Fruit fly (Drosophila melanogaster) whole organism, wandering third instar larva: ENCODE measurements around the gene CG7810.

Experiments used
- Abd-B ChIP-seq: fragments of >200 bp; optimal IDR thresholded peaks from 2 replicates; lab custom pipeline; 2017; ENCODE audit warnings: missing biosample characterization, missing genetic modification characterization
- CG32264 ChIP-seq: fragments of 200-800 bp; sonication (Bioruptor generic); optimal IDR thresholded peaks from 2 replicates; lab custom pipeline; 2016; ENCODE audit warnings: missing biosample characterization, missing genetic modification characterization
- CG9705 ChIP-seq: fragments of 200-800 bp; sonication (Bioruptor generic); optimal IDR thresholded peaks from 2 replicates; lab custom pipeline; 2018; ENCODE audit warnings: missing biosample characterization, mild to moderate bottlenecking, missing genetic modification characterization
- CrebA ChIP-seq: fragments of 200-800 bp; sonication (Bioruptor generic); optimal IDR thresholded peaks from 2 replicates; lab custom pipeline; 2016; ENCODE audit warnings: missing biosample characterization, mild to moderate bottlenecking, missing genetic modification characterization, borderline replicate concordance
- Dfd ChIP-seq: fragments of >200 bp; optimal IDR thresholded peaks from 2 replicates; lab custom pipeline; 2017; ENCODE audit warnings: missing biosample characterization, missing genetic modification characterization
- Dif ChIP-seq: fragments of 200-275, 200-300 bp; sonication (Bioruptor generic); optimal IDR thresholded peaks from 2 replicates; lab custom pipeline; 2018; ENCODE audit warnings: missing biosample characterization, missing genetic modification characterization; ENCODE audit not compliant: partially characterized antibody
- GATAd ChIP-seq: sonication (Bioruptor generic); optimal IDR thresholded peaks from 2 replicates; lab custom pipeline; 2016; ENCODE audit warnings: missing biosample characterization, missing genetic modification characterization
- HLH106 ChIP-seq: fragments of 200-800 bp; optimal IDR thresholded peaks from 3 replicates; lab custom pipeline; 2019; ENCODE audit warnings: missing biosample characterization, mild to moderate bottlenecking, missing genetic modification characterization, moderate library complexity
- Hnf4 ChIP-seq: fragments of 200-800 bp; sonication (Bioruptor generic); optimal IDR thresholded peaks from 2 replicates; lab custom pipeline; 2016; ENCODE audit warnings: missing biosample characterization, mild to moderate bottlenecking, missing genetic modification characterization
- Hr78 ChIP-seq: fragments of >200 bp; optimal IDR thresholded peaks from 2 replicates; lab custom pipeline; 2017; ENCODE audit warnings: missing biosample characterization, missing genetic modification characterization
- Hr83 ChIP-seq: fragments of 200-300 bp; sonication (Bioruptor generic); optimal IDR thresholded peaks from 2 replicates; lab custom pipeline; 2016; ENCODE audit warnings: missing biosample characterization, mild to moderate bottlenecking, missing genetic modification characterization, moderate library complexity; ENCODE audit not compliant: poor library complexity, severe bottlenecking
- Jra ChIP-seq: sonication (Bioruptor generic); optimal IDR thresholded peaks from 2 replicates; lab custom pipeline; 2016; ENCODE audit warnings: missing biosample characterization, missing genetic modification characterization
- Mio ChIP-seq: sonication (Bioruptor generic); optimal IDR thresholded peaks from 2 replicates; lab custom pipeline; 2016; ENCODE audit warnings: missing biosample characterization, missing genetic modification characterization
- Myc ChIP-seq: fragments of >200 bp; optimal IDR thresholded peaks from 2 replicates; lab custom pipeline; 2017
- N ChIP-seq: fragments of >200 bp; optimal IDR thresholded peaks from 2 replicates; lab custom pipeline; 2018; ENCODE audit warnings: missing biosample characterization, missing external identifiers, missing genetic modification characterization
- OdsH ChIP-seq: fragments of 200-800 bp; sonication (Bioruptor generic); optimal IDR thresholded peaks from 2 replicates; lab custom pipeline; 2016; ENCODE audit warnings: missing biosample characterization, mild to moderate bottlenecking, missing genetic modification characterization
- Rel ChIP-seq, 2 experiments: fragments of 200-800 bp; sonication (Bioruptor generic) in 1 of 2; optimal IDR thresholded peaks; 2 replicates in 1 of 2; 3 replicates in 1 of 2; lab custom pipeline; 2016 to 2019; ENCODE audit warnings: mild to moderate bottlenecking in 2 of 2, missing biosample characterization in 2 of 2, missing genetic modification characterization in 2 of 2, moderate library complexity in 1 of 2
- Sp1 ChIP-seq: fragments of 200-800 bp; sonication (Bioruptor generic); optimal IDR thresholded peaks from 3 replicates; lab custom pipeline; 2019; ENCODE audit warnings: missing biosample characterization, mild to moderate bottlenecking, missing genetic modification characterization, moderate library complexity
- Vsx2 ChIP-seq: fragments of 200-300, 225-300 bp; sonication (Bioruptor generic); optimal IDR thresholded peaks from 2 replicates; lab custom pipeline; 2018; ENCODE audit warnings: missing biosample characterization, missing genetic modification characterization; ENCODE audit not compliant: partially characterized antibody
- br ChIP-seq: fragments of 200-800 bp; sonication (Bioruptor generic); optimal IDR thresholded peaks from 2 replicates; lab custom pipeline; 2016; ENCODE audit warnings: missing biosample characterization, missing genetic modification characterization
- brk ChIP-seq: fragments of 200-800 bp; sonication (Bioruptor generic); optimal IDR thresholded peaks from 2 replicates; lab custom pipeline; 2016; ENCODE audit warnings: missing biosample characterization, mild to moderate bottlenecking, missing genetic modification characterization
- dl ChIP-seq, 2 experiments: fragments of 175-275, 200-275 bp in 1 of 2; fragments of 200-275 bp in 1 of 2; sonication (Bioruptor generic); optimal IDR thresholded peaks; lab custom pipeline; 2018; ENCODE audit warnings: mild to moderate bottlenecking in 2 of 2, missing biosample characterization in 2 of 2, missing genetic modification characterization in 2 of 2, moderate library complexity in 2 of 2; ENCODE audit not compliant: partially characterized antibody in 2 of 2, insufficient read depth in 1 of 2
- dmrt93B ChIP-seq: fragments of 200-800 bp; sonication (Bioruptor generic); optimal IDR thresholded peaks from 2 replicates; lab custom pipeline; 2018; ENCODE audit warnings: missing biosample characterization, mild to moderate bottlenecking, missing genetic modification characterization
- dsf ChIP-seq: sonication (Bioruptor generic); optimal IDR thresholded peaks from 2 replicates; lab custom pipeline; 2016; ENCODE audit warnings: missing biosample characterization, missing genetic modification characterization, borderline replicate concordance
- ey ChIP-seq: fragments of 200-800 bp; sonication (Bioruptor generic); optimal IDR thresholded peaks from 2 replicates; lab custom pipeline; 2016; ENCODE audit warnings: missing biosample characterization, missing genetic modification characterization
- foxo ChIP-seq, 2 experiments: fragments of 200-800 bp; sonication (Bioruptor generic); optimal IDR thresholded peaks; 2 replicates in 1 of 2; 3 replicates in 1 of 2; lab custom pipeline; 2016 to 2017; ENCODE audit warnings: missing biosample characterization in 2 of 2, missing genetic modification characterization in 2 of 2
- fru ChIP-seq: fragments of 200-800 bp; sonication (Bioruptor generic); optimal IDR thresholded peaks from 3 replicates; lab custom pipeline; 2016; ENCODE audit warnings: missing biosample characterization, mild to moderate bottlenecking, missing genetic modification characterization
- h ChIP-seq: fragments of 200-800 bp; sonication (Bioruptor generic); optimal IDR thresholded peaks from 3 replicates; lab custom pipeline; 2016; ENCODE audit warnings: missing biosample characterization, mild to moderate bottlenecking, missing genetic modification characterization
- jim ChIP-seq: fragments of 175-275, 200-325 bp; sonication (Bioruptor generic); optimal IDR thresholded peaks from 2 replicates; lab custom pipeline; 2016; ENCODE audit warnings: missing biosample characterization, mild to moderate bottlenecking, missing genetic modification characterization
- lola ChIP-seq: fragments of >200 bp; optimal IDR thresholded peaks from 2 replicates; lab custom pipeline; 2017; ENCODE audit warnings: missing biosample characterization, missing genetic modification characterization
- pan ChIP-seq: fragments of >200 bp; optimal IDR thresholded peaks from 2 replicates; lab custom pipeline; 2017
- psq ChIP-seq: fragments of 200-800 bp; sonication (Bioruptor generic); optimal IDR thresholded peaks from 3 replicates; lab custom pipeline; 2017; ENCODE audit warnings: missing biosample characterization, mild to moderate bottlenecking, missing genetic modification characterization, moderate library complexity
- rgr ChIP-seq: fragments of 200-800 bp; sonication (Bioruptor generic); optimal IDR thresholded peaks from 3 replicates; lab custom pipeline; 2016; ENCODE audit warnings: missing biosample characterization, mild to moderate bottlenecking, missing genetic modification characterization
- sage ChIP-seq: fragments of 200-800 bp; sonication (Bioruptor generic); optimal IDR thresholded peaks from 2 replicates; lab custom pipeline; 2016; ENCODE audit warnings: missing biosample characterization, mild to moderate bottlenecking, missing genetic modification characterization
- sv ChIP-seq: fragments of 200-800 bp; sonication (Bioruptor generic); optimal IDR thresholded peaks from 3 replicates; lab custom pipeline; 2016; ENCODE audit warnings: missing biosample characterization, missing genetic modification characterization
- tai ChIP-seq: sonication (Bioruptor generic); optimal IDR thresholded peaks from 2 replicates; lab custom pipeline; 2016; ENCODE audit warnings: missing biosample characterization, missing genetic modification characterization
- usp ChIP-seq: fragments of >200 bp; optimal IDR thresholded peaks from 2 replicates; lab custom pipeline; 2017; ENCODE audit warnings: missing biosample characterization, missing genetic modification characterization
- woc ChIP-seq: sonication (Bioruptor generic); optimal IDR thresholded peaks from 2 replicates; lab custom pipeline; 2016; ENCODE audit warnings: missing biosample characterization, mild to moderate bottlenecking, missing genetic modification characterization

Gene CG7810

DNA sequence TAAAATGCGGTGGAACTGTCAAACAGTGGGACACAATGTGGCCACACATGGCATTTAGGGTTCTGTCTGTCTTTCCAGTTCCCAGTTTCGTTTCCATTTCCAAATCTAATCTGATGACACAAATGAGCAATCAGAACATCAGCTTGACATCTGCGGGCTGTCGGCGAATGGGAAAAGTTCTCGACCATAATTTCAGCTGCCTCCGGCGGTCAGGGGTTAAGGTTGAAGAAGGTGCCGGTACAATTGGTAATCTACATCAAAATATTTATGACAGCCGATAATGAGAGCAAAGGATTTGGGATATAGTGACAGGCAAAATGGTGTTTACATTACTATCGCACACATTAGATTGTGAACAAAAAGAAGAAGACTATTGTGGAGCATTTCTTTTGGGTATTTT, 29.1 kb downstream of the CG7810 start:
- no peak for TF ChIP-seq Hr83 (GFP tag; lab: Kevin White, UChicago)
- TF ChIP-seq woc, result no peak
- TF ChIP-seq GATAd, result no peak
- no peak for TF ChIP-seq brk
- TF ChIP-seq lola, result no peak
- TF ChIP-seq sage (GFP tag; lab: Kevin White, UChicago), result no peak
- no peak for TF ChIP-seq Abd-B (GFP tag; lab: Kevin White, UChicago)
- TF ChIP-seq Rel (GFP tag; optimal IDR thresholded peaks at IDR 0.05; lab: Kevin White, UChicago), result no peak
- no peak for TF ChIP-seq Rel (tag; optimal IDR thresholded peaks at IDR 0.05; lab: Kevin White, UChicago)

DNA sequence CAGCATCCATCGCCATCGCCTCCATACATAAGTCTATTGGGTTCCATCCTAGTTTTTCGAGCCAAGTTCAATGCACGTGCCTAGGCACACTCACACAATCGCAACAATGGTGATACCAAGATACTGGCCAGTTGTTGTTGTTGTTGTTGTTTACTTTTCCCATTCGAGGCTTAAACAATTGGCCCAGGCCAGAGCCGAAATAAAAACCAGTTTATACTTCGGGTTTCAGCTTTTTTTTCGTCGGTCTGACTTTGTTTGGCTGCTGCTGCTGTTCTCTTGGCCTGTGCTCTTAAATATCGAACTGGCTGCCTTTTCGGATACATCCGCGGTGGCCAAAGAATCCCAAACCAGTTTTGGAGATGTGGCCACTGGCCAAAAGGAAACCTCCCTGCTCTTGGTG, 30.8 kb downstream of the CG7810 start:
- peak; percentile 50 for TF ChIP-seq Vsx2 (GFP tag; lab: Kevin White, UChicago)
- peak; percentile 23 for TF ChIP-seq CrebA
- TF ChIP-seq br (GFP tag; lab: Kevin White, UChicago), result no peak
- TF ChIP-seq brk, result no peak
- no peak for TF ChIP-seq h (GFP tag; lab: Kevin White, UChicago)
- no peak for TF ChIP-seq pan (lab: Kevin White, UChicago)
- no peak for TF ChIP-seq N (GFP tag; lab: Kevin White, UChicago)
- no peak for TF ChIP-seq psq (GFP tag; lab: Kevin White, UChicago)
- TF ChIP-seq woc, result no peak
- no peak for TF ChIP-seq HLH106 (tag; lab: Kevin White, UChicago)
- no peak for TF ChIP-seq GATAd
- TF ChIP-seq Dif (GFP tag; lab: Kevin White, UChicago), result peak; percentile 57
- TF ChIP-seq Myc (lab: Kevin White, UChicago), result no peak
- no peak for TF ChIP-seq OdsH (GFP tag; lab: Kevin White, UChicago)
- no peak for TF ChIP-seq CG32264 (GFP tag; lab: Kevin White, UChicago)
- no peak for TF ChIP-seq jim (GFP tag; lab: Kevin White, UChicago)
- TF ChIP-seq Mio, result no peak
- no peak for TF ChIP-seq tai (GFP tag; lab: Kevin White, UChicago)
- no peak for TF ChIP-seq Jra
- no peak for TF ChIP-seq Hr78 (GFP tag; lab: Kevin White, UChicago)
- no peak for TF ChIP-seq Dfd (GFP tag; lab: Kevin White, UChicago)
- TF ChIP-seq ey (GFP tag; lab: Kevin White, UChicago), result no peak
- no peak for TF ChIP-seq fru (GFP tag; lab: Kevin White, UChicago)

DNA sequence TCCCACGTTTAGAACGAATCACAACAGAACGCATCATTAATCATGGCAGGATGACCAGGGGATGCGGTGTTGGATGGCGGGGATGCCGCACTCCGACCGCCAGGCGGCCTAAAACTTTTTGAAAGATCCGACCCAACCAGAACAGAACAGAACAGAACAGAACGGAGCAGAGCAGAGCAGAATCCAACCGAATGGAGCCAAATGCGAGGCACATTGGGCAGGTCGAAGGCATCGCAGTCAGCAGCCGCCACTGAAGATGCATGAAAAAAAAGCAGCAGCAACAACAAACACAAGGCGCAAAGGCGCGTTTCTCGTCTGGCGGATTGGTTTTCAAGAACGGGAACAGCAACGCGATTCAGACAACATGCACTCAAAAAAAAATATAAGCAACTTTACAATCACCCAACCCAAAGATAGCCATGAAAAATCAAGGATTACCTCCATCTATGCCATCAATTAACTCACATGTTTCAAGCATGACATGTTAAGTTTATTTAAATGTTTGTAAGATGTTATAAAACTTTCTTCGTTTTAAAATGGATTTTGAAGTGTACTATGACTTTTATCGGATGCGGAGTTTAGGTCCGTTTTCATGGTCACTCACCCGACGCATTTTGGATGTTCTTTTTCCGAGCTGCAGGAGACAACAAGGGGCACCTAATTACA, 31.5 kb downstream of the CG7810 start:
- TF ChIP-seq CG32264 (GFP tag; lab: Kevin White, UChicago) (peak; percentile 95), HLH106 (tag; lab: Kevin White, UChicago) (peak; percentile 95), Myc (lab: Kevin White, UChicago) (no peak), fru (GFP tag; lab: Kevin White, UChicago) (peak; percentile 97), ey (GFP tag; lab: Kevin White, UChicago) (peak; percentile 97), tai (GFP tag; lab: Kevin White, UChicago) (peak; percentile 92), brk (peak; percentile 95), dmrt93B (peak; percentile 86), GATAd (peak; percentile 34), dl (GFP tag; optimal IDR thresholded peaks at IDR 0.05; lab: Kevin White, UChicago; ENCODE audit: insufficient read depth in 1 of 2, partially characterized antibody in 2 of 2) (no peak), Dfd (GFP tag; lab: Kevin White, UChicago) (no peak), Jra (peak; percentile 92), dsf (peak; percentile 75), Hnf4 (peak; percentile 96), woc (peak; percentile 96), CG9705 (GFP tag; lab: Kevin White, UChicago) (peak; percentile 82), pan (lab: Kevin White, UChicago) (no peak), rgr (peak; percentile 97), Sp1 (GFP tag; lab: Kevin White, UChicago) (peak; percentile 96), br (GFP tag; lab: Kevin White, UChicago) (peak; percentile 97), foxo (GFP tag; optimal IDR thresholded peaks at IDR 0.05; lab: Kevin White, UChicago) (peak; percentile 89 to 97), OdsH (GFP tag; lab: Kevin White, UChicago) (peak; percentile 97), Hr83 (GFP tag; lab: Kevin White, UChicago) (peak; percentile 6), h (GFP tag; lab: Kevin White, UChicago) (peak; percentile 98), Dif (GFP tag; lab: Kevin White, UChicago) (no peak), sv (GFP tag; lab: Kevin White, UChicago) (peak; percentile 45), psq (GFP tag; lab: Kevin White, UChicago) (peak; percentile 95), Abd-B (GFP tag; lab: Kevin White, UChicago) (no peak), Vsx2 (GFP tag; lab: Kevin White, UChicago) (peak; percentile 68), sage (GFP tag; lab: Kevin White, UChicago) (peak; percentile 95), N (GFP tag; lab: Kevin White, UChicago) (no peak), Rel (GFP tag; optimal IDR thresholded peaks at IDR 0.05; lab: Kevin White, UChicago) (peak; percentile 93), Rel (tag; optimal IDR thresholded peaks at IDR 0.05; lab: Kevin White, UChicago) (peak; percentile 71), lola (no peak), Mio (peak; percentile 64), CrebA (peak; percentile 70), Hr78 (GFP tag; lab: Kevin White, UChicago) (no peak), jim (GFP tag; lab: Kevin White, UChicago) (no peak), usp (GFP tag; lab: Kevin White, UChicago) (no peak)
